Fruit fly (Drosophila melanogaster) whole organism, embryonic: ENCODE results near the gene ATPsynbeta.

Experiments used
- ATbp ChIP-seq: fragments of 200-800 bp; sonication (Bioruptor generic); optimal IDR thresholded peaks from 2 replicates; lab custom pipeline; 2017; ENCODE audit warnings: missing biosample characterization, mild to moderate bottlenecking, missing genetic modification characterization, missing genetic modification reagents
- Asciz ChIP-seq: fragments of 200-800 bp; sonication (Bioruptor generic); optimal IDR thresholded peaks from 2 replicates; lab custom pipeline; 2017; ENCODE audit warnings: missing biosample characterization, mild to moderate bottlenecking, missing genetic modification characterization, missing genetic modification reagents
- Atf-2 ChIP-seq: fragments of 200-800 bp; sonication (Bioruptor generic); optimal IDR thresholded peaks from 2 replicates; lab custom pipeline; 2016; ENCODE audit warnings: missing biosample characterization, missing genetic modification characterization
- Bgb ChIP-seq: fragments of 200-800 bp; sonication (Bioruptor generic); IDR thresholded peaks from 2 replicates; pipeline ENCODE4 v1.3.6; 2022; ENCODE audit warnings: missing biosample characterization, missing genetic modification characterization; ENCODE audit not compliant: partially characterized antibody
- CG10147 ChIP-seq: fragments of 200-800 bp; sonication (Bioruptor generic); optimal IDR thresholded peaks from 2 replicates; lab custom pipeline; 2019; ENCODE audit warnings: missing biosample characterization, mild to moderate bottlenecking, missing genetic modification characterization, moderate library complexity
- CG10979 ChIP-seq: fragments of 200-800 bp; sonication (Bioruptor generic); optimal IDR thresholded peaks from 2 replicates; lab custom pipeline; 2018; ENCODE audit warnings: missing biosample characterization, mild to moderate bottlenecking, missing genetic modification characterization, moderate library complexity
- CG11723 ChIP-seq: fragments of 200-800 bp; sonication (Bioruptor generic); optimal IDR thresholded peaks from 2 replicates; lab custom pipeline; 2017; ENCODE audit warnings: missing biosample characterization, mild to moderate bottlenecking, missing genetic modification characterization
- CG12299 ChIP-seq: fragments of 200-800 bp; sonication (Bioruptor generic); optimal IDR thresholded peaks from 2 replicates; lab custom pipeline; 2018; ENCODE audit warnings: missing biosample characterization, mild to moderate bottlenecking, missing genetic modification characterization
- CG12659 ChIP-seq: fragments of 200-800 bp; sonication (Bioruptor generic); optimal IDR thresholded peaks from 3 replicates; lab custom pipeline; 2017; ENCODE audit warnings: mild to moderate bottlenecking, missing biosample characterization, missing genetic modification reagents, missing genetic modification characterization
- CG12769 ChIP-seq: fragments of 200-800 bp; sonication (Bioruptor generic); optimal IDR thresholded peaks from 2 replicates; lab custom pipeline; 2019; ENCODE audit warnings: missing biosample characterization, mild to moderate bottlenecking, missing genetic modification characterization, moderate library complexity
- CG13894 ChIP-seq: fragments of 200-800 bp; sonication (Bioruptor generic); optimal IDR thresholded peaks from 3 replicates; lab custom pipeline; 2018; ENCODE audit warnings: missing biosample characterization, mild to moderate bottlenecking, missing genetic modification characterization, moderate library complexity
- CG1603 ChIP-seq: fragments of 200-800 bp; sonication (Bioruptor generic); optimal IDR thresholded peaks from 2 replicates; lab custom pipeline; 2019; ENCODE audit warnings: missing biosample characterization, mild to moderate bottlenecking, missing genetic modification characterization, moderate library complexity
- CG30403 ChIP-seq: fragments of 200-800 bp; sonication (Bioruptor generic); optimal IDR thresholded peaks from 3 replicates; lab custom pipeline; 2016; ENCODE audit warnings: missing biosample characterization, missing genetic modification characterization
- CG3065 ChIP-seq: fragments of 200-800 bp; sonication (Bioruptor generic); optimal IDR thresholded peaks from 2 replicates; lab custom pipeline; 2016; ENCODE audit warnings: missing biosample characterization, missing genetic modification characterization
- CG3407 ChIP-seq: fragments of 200-800 bp; sonication (Bioruptor generic); optimal IDR thresholded peaks from 2 replicates; lab custom pipeline; 2018; ENCODE audit warnings: missing biosample characterization, mild to moderate bottlenecking, missing genetic modification characterization
- CG6791 ChIP-seq: fragments of 200-800 bp; sonication (Bioruptor generic); IDR thresholded peaks from 3 replicates; pipeline ENCODE4 v1.3.6; 2022; ENCODE audit warnings: missing biosample characterization, missing genetic modification characterization; ENCODE audit not compliant: partially characterized antibody
- CG7745 ChIP-seq: fragments of 200-800 bp; sonication (Bioruptor generic); optimal IDR thresholded peaks from 2 replicates; lab custom pipeline; 2018; ENCODE audit warnings: missing biosample characterization, mild to moderate bottlenecking, missing genetic modification characterization, moderate library complexity
- CG8089 ChIP-seq: fragments of 200-800 bp; sonication (Bioruptor generic); optimal IDR thresholded peaks from 3 replicates; lab custom pipeline; 2016; ENCODE audit warnings: missing biosample characterization, missing genetic modification characterization
- CG9437 ChIP-seq: fragments of 200-800 bp; sonication (Bioruptor generic); optimal IDR thresholded peaks from 2 replicates; lab custom pipeline; 2018; ENCODE audit warnings: missing biosample characterization, mild to moderate bottlenecking, missing genetic modification characterization
- D19B ChIP-seq: fragments of 200-800 bp; sonication (Bioruptor generic); optimal IDR thresholded peaks from 2 replicates; lab custom pipeline; 2017; ENCODE audit warnings: missing biosample characterization, mild to moderate bottlenecking, missing genetic modification characterization
- Dref ChIP-seq: fragments of 200-800 bp; sonication (Bioruptor generic); IDR thresholded peaks from 2 replicates; pipeline ENCODE4 v1.3.6; 2022; ENCODE audit warnings: missing biosample characterization, missing genetic modification characterization
- E2f2 ChIP-seq: fragments of 200-800 bp; sonication (Bioruptor generic); IDR thresholded peaks from 2 replicates; pipeline ENCODE4 v1.3.6; 2022; ENCODE audit warnings: missing biosample characterization, missing genetic modification characterization
- Gug ChIP-seq: fragments of 200-800 bp; sonication (Bioruptor generic); IDR thresholded peaks from 4 replicates; pipeline ENCODE4 v1.3.6; 2022; ENCODE audit warnings: missing biosample characterization, missing genetic modification characterization
- Hmr ChIP-seq: fragments of 200-800 bp; sonication (Bioruptor generic); optimal IDR thresholded peaks from 3 replicates; lab custom pipeline; 2017; ENCODE audit warnings: mild to moderate bottlenecking, missing biosample characterization, missing genetic modification reagents, missing genetic modification characterization
- Lhr ChIP-seq: fragments of 200-800 bp; sonication (Bioruptor generic); optimal IDR thresholded peaks from 3 replicates; lab custom pipeline; 2017; ENCODE audit warnings: mild to moderate bottlenecking, missing biosample characterization, missing genetic modification reagents, missing genetic modification characterization
- MBD-R2 ChIP-seq: fragments of 200-800 bp; sonication (Bioruptor generic); IDR thresholded peaks from 2 replicates; pipeline ENCODE4 v1.3.6; 2022; ENCODE audit warnings: missing biosample characterization, missing genetic modification characterization
- NC2β ChIP-seq: fragments of 200-800 bp; sonication (Bioruptor generic); optimal IDR thresholded peaks from 2 replicates; lab custom pipeline; 2016; ENCODE audit warnings: missing biosample characterization, missing genetic modification characterization
- NK7.1 ChIP-seq: fragments of 200-800 bp; sonication (Bioruptor generic); optimal IDR thresholded peaks from 3 replicates; lab custom pipeline; 2016; ENCODE audit warnings: missing biosample characterization, missing genetic modification characterization
- Opbp ChIP-seq: fragments of 200-800 bp; sonication (Bioruptor generic); IDR thresholded peaks from 3 replicates; pipeline ENCODE4 v1.3.6; 2022; ENCODE audit warnings: missing biosample characterization, missing genetic modification characterization; ENCODE audit not compliant: partially characterized antibody
- Rx ChIP-seq: fragments of 200-800 bp; sonication (Bioruptor generic); IDR thresholded peaks from 2 replicates; pipeline ENCODE4 v1.3.6; 2022; ENCODE audit warnings: missing biosample characterization, missing genetic modification characterization
- Sox100B ChIP-seq: fragments of 200-800 bp; sonication (Bioruptor generic); optimal IDR thresholded peaks from 3 replicates; lab custom pipeline; 2018; ENCODE audit warnings: missing biosample characterization, mild to moderate bottlenecking, missing genetic modification characterization
- Ssrp ChIP-seq: fragments of 200-800 bp; sonication (Bioruptor generic); optimal IDR thresholded peaks from 2 replicates; lab custom pipeline; 2018; ENCODE audit warnings: missing biosample characterization, mild to moderate bottlenecking, missing genetic modification characterization, moderate library complexity
- Taf1 ChIP-seq: fragments of 200-800 bp; sonication (Bioruptor generic); IDR thresholded peaks from 2 replicates; pipeline ENCODE4 v1.3.6; 2022; ENCODE audit warnings: missing biosample characterization, missing genetic modification characterization
- Xrp1 ChIP-seq: fragments of 200-800 bp; sonication (Bioruptor generic); IDR thresholded peaks from 2 replicates; pipeline ENCODE4 v1.3.6; 2022; ENCODE audit warnings: missing biosample characterization, missing genetic modification characterization
- bbx ChIP-seq: fragments of 200-800 bp; sonication (Bioruptor generic); IDR thresholded peaks from 2 replicates; pipeline ENCODE4 v1.3.6; 2022; ENCODE audit warnings: missing biosample characterization, missing genetic modification characterization; ENCODE audit not compliant: partially characterized antibody
- cad ChIP-seq: fragments of >200 bp; optimal IDR thresholded peaks from 2 replicates; lab custom pipeline; 2017; ENCODE audit warnings: missing biosample characterization, missing genetic modification characterization
- dm ChIP-seq: fragments of 200-800 bp; sonication (Bioruptor generic); optimal IDR thresholded peaks from 3 replicates; lab custom pipeline; 2016; ENCODE audit warnings: missing biosample characterization, missing genetic modification characterization
- fd96Cb ChIP-seq: fragments of 200-800 bp; sonication (Bioruptor generic); optimal IDR thresholded peaks from 2 replicates; lab custom pipeline; 2018; ENCODE audit warnings: missing biosample characterization, mild to moderate bottlenecking, missing genetic modification characterization, moderate library complexity
- fu2 ChIP-seq: fragments of 200-800 bp; sonication (Bioruptor generic); optimal IDR thresholded peaks from 2 replicates; lab custom pipeline; 2016; ENCODE audit warnings: missing biosample characterization, missing genetic modification characterization
- gt ChIP-seq: fragments of 200-800 bp; sonication (Bioruptor generic); IDR thresholded peaks from 2 replicates; pipeline ENCODE4 v1.3.6; 2022; ENCODE audit warnings: missing biosample characterization, missing genetic modification characterization
- inv ChIP-seq: fragments of 200-800 bp; sonication (Bioruptor generic); IDR thresholded peaks from 2 replicates; pipeline ENCODE4 v1.3.6; 2022; ENCODE audit warnings: missing biosample characterization, missing genetic modification characterization; ENCODE audit not compliant: partially characterized antibody
- jumu ChIP-seq: fragments of 200-800 bp; sonication (Bioruptor generic); optimal IDR thresholded peaks from 3 replicates; lab custom pipeline; 2016; ENCODE audit warnings: missing biosample characterization, missing genetic modification characterization
- lov ChIP-seq, 2 experiments: fragments of 200-800 bp in 1 of 2; fragments of >200 bp in 1 of 2; sonication (Bioruptor generic) in 1 of 2; IDR thresholded peaks in 1 of 2; optimal IDR thresholded peaks in 1 of 2; 2 replicates in 1 of 2; 3 replicates in 1 of 2; pipeline versions ENCODE4 v1.3.6 to Lab custom; 2017 to 2022; ENCODE audit warnings: missing biosample characterization in 1 of 2, missing genetic modification characterization in 1 of 2
- oc ChIP-seq: fragments of 200-800 bp; sonication (Bioruptor generic); optimal IDR thresholded peaks from 2 replicates; lab custom pipeline; 2018; ENCODE audit warnings: missing biosample characterization, mild to moderate bottlenecking, missing genetic modification characterization, moderate library complexity
- onecut ChIP-seq: fragments of 200-800 bp; sonication (Bioruptor generic); IDR thresholded peaks from 2 replicates; pipeline ENCODE4 v1.3.6; 2022; ENCODE audit warnings: missing biosample characterization, missing genetic modification characterization
- run ChIP-seq: fragments of 200-800 bp; sonication (Bioruptor generic); optimal IDR thresholded peaks from 3 replicates; lab custom pipeline; 2018; ENCODE audit warnings: missing biosample characterization, mild to moderate bottlenecking, missing genetic modification characterization
- sd ChIP-seq: fragments of 200-800 bp; sonication (Bioruptor generic); optimal IDR thresholded peaks from 3 replicates; lab custom pipeline; 2018; ENCODE audit warnings: missing biosample characterization, mild to moderate bottlenecking, missing genetic modification characterization, moderate library complexity
- slou ChIP-seq: fragments of 200-800 bp; sonication (Bioruptor generic); optimal IDR thresholded peaks from 3 replicates; lab custom pipeline; 2016; ENCODE audit warnings: missing biosample characterization, missing genetic modification characterization
- trh ChIP-seq: fragments of 200-800 bp; sonication (Bioruptor generic); optimal IDR thresholded peaks from 2 replicates; lab custom pipeline; 2016; ENCODE audit warnings: missing biosample characterization, missing genetic modification characterization

ATPsynbeta gene

dm6 chr4:1031687-1032140 is 430 bp downstream of the ATPsynbeta start, which contains the start of gene CG11076 (continued):
- no peak for TF ChIP-seq CG7745 (tag; lab: Kevin White, UChicago)
- 0 out of 2 replicates have a peak, but pooled peaks have one; percentile 31 for TF ChIP-seq Xrp1 (GFP tag; lab: Robert Waterston, UW)
- TF ChIP-seq bbx (GFP tag; lab: Robert Waterston, UW): peak; percentile 83; the same call in 1 of the 2 replicates
- TF ChIP-seq cad (GFP tag; lab: Kevin White, UChicago): no peak
- no peak for TF ChIP-seq D19B (GFP tag; lab: Kevin White, UChicago)
- TF ChIP-seq Opbp (GFP tag; lab: Robert Waterston, UW): peak; percentile 90; the same call in 2 of the 3 replicates
- no peak for TF ChIP-seq ATbp (GFP tag; lab: Kevin White, UChicago)
- TF ChIP-seq Atf-2 (GFP tag; lab: Kevin White, UChicago): no peak
- peak; percentile 23 for TF ChIP-seq Sox100B
- TF ChIP-seq CG3065: no peak
- TF ChIP-seq CG10979 (tag; lab: Kevin White, UChicago): no peak
- TF ChIP-seq fu2 (GFP tag; lab: Kevin White, UChicago): peak; percentile 6
- no peak for TF ChIP-seq trh (GFP tag; lab: Kevin White, UChicago)
- no peak for TF ChIP-seq run (tag; lab: Kevin White, UChicago)
- peak; percentile 59 for TF ChIP-seq CG13894
- TF ChIP-seq Gug (GFP tag; lab: Robert Waterston, UW): no peak; the same call in 3 of the 4 replicates
- no peak for TF ChIP-seq Rx (GFP tag; lab: Robert Waterston, UW)
- TF ChIP-seq fd96Cb (tag; lab: Kevin White, UChicago): no peak
- no peak for TF ChIP-seq sd (tag; lab: Kevin White, UChicago)
- peak; percentile 79 for TF ChIP-seq Bgb
- peak; percentile 65 for TF ChIP-seq inv (GFP tag; lab: Robert Waterston, UW)
- TF ChIP-seq MBD-R2: no peak; the same call in 1 of the 2 replicates
- no peak for TF ChIP-seq lov (optimal IDR thresholded peaks at IDR 0.05; lab: Kevin White, UChicago)
- TF ChIP-seq lov (GFP tag; IDR thresholded peaks at IDR 0.05; lab: Robert Waterston, UW): no peak
- no peak for TF ChIP-seq oc (tag; lab: Kevin White, UChicago)
- TF ChIP-seq NK7.1 (GFP tag; lab: Kevin White, UChicago): peak; percentile 4
- no peak for TF ChIP-seq Hmr
- no peak for TF ChIP-seq Dref
- peak; percentile 78 for TF ChIP-seq CG11723
- TF ChIP-seq NC2β (GFP tag; lab: Kevin White, UChicago): peak; percentile 1
- TF ChIP-seq E2f2 (GFP tag; lab: Robert Waterston, UW): peak; percentile 31; the same call in 1 of the 2 replicates
- no peak for TF ChIP-seq Asciz
- TF ChIP-seq slou (GFP tag; lab: Kevin White, UChicago): no peak
- peak; percentile 56 for TF ChIP-seq CG8089 (GFP tag; lab: Kevin White, UChicago)
- TF ChIP-seq Lhr: peak; percentile 36
- TF ChIP-seq CG12299 (tag; lab: Kevin White, UChicago): peak; percentile 46
- TF ChIP-seq jumu (GFP tag; lab: Kevin White, UChicago): no peak
- TF ChIP-seq CG3407: peak; percentile 29
- peak; percentile 79 for TF ChIP-seq CG12659 (GFP tag; lab: Kevin White, UChicago)
- TF ChIP-seq gt (GFP tag; lab: Robert Waterston, UW): no peak
- TF ChIP-seq CG1603: peak; percentile 91
- peak; percentile 16 for TF ChIP-seq CG12769
- peak; percentile 88 for TF ChIP-seq CG9437 (GFP tag; lab: Kevin White, UChicago)
- peak; percentile 42 for TF ChIP-seq CG10147 (GFP tag; lab: Kevin White, UChicago)
- TF ChIP-seq Taf1 (GFP tag; lab: Robert Waterston, UW): no peak
- 0 out of 2 replicates have a peak, but pooled peaks have one; percentile 12 for TF ChIP-seq onecut (GFP tag; lab: Robert Waterston, UW)
- no peak for TF ChIP-seq CG30403 (GFP tag; lab: Kevin White, UChicago)
- TF ChIP-seq dm (GFP tag; lab: Kevin White, UChicago): peak; percentile 61
- no peak for TF ChIP-seq Ssrp (tag; lab: Kevin White, UChicago)
- no peak; the same call in 1 of the 3 replicates for TF ChIP-seq CG6791 (GFP tag; lab: Robert Waterston, UW)
